Worm (Caenorhabditis elegans) whole organism, midembryonic: ENCODE results near the gene R12B2.2.

Experiments
- T22C8.4 ChIP-seq: fragments of 200-800 bp; sonication (Bioruptor generic); IDR thresholded peaks from 2 replicates; pipeline ENCODE4 v1.3.6; 2022; ENCODE audit warnings: missing genetic modification characterization, missing compliant biosample characterization
- flt-1 ChIP-seq: fragments of 200-800 bp; sonication (Bioruptor generic); IDR thresholded peaks from 2 replicates; pipeline ENCODE4 v1.3.6; 2022; ENCODE audit warnings: missing genetic modification characterization, missing compliant biosample characterization

DNA sequence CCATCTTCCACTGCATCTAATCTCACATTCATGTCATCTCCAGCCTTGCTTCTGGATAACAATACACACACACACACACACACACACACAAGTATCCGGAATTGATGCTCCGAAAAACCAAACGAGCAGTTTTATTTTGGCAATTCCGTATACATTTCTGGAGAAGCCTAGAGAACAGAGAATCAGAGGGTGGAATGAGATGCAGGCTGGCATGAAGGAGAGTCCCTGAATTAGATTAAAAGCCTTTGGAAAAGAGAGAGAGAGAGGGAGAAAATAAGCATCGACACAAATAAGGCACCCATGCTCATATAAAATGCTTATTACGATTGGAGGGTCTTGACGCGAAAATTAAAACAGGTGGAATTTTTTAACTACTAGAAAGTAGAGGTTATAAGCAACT lies 46.1 kb upstream of the R12B2.2 start:
- TF ChIP-seq flt-1 (GFP tag; lab: Robert Waterston, UW) = no peak
- TF ChIP-seq T22C8.4 (GFP tag; lab: Robert Waterston, UW) = no peak
